Fruit fly (Drosophila melanogaster) whole organism, pupa: ENCODE data around the gene Diedel3.

Experiments
- CG10348 ChIP-seq: fragments of 200-800 bp; sonication (Bioruptor generic); IDR thresholded peaks from 2 replicates; pipeline ENCODE4 v1.3.6; 2022; ENCODE audit warnings: missing biosample characterization, missing genetic modification characterization
- CG8301 ChIP-seq: fragments of 200-800 bp; sonication (Bioruptor generic); optimal IDR thresholded peaks from 2 replicates; lab custom pipeline; 2018; ENCODE audit warnings: missing biosample characterization, mild to moderate bottlenecking, missing genetic modification characterization
- EcR ChIP-seq: fragments of 200-800 bp; sonication (Bioruptor generic); optimal IDR thresholded peaks from 3 replicates; lab custom pipeline; 2019; ENCODE audit warnings: missing biosample characterization, missing genetic modification characterization, mild to moderate bottlenecking, moderate library complexity, missing genetic modification reagents

DNA sequence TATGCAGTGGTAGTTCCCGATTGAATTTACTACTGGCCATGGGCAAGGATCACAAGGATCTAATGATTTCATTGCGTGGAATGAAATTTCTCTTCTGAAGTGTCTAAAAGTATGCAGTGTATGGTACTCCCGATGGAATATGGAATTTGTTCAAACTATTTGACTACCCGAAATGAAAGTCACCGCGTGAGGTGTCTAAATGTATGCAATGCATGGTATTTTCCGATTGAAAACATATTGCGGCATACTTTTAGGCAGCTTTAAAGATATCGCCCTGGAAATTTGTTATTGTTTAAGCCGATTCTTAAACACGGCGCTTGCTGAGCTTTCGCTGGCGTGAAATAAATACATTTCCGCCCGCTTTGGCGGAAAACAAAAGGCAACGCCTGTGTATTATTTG, 24.3 kb downstream of the Diedel3 start:
- TF ChIP-seq CG10348 (GFP tag; lab: Robert Waterston, UW) (no peak), CG8301 (tag; lab: Kevin White, UChicago) (no peak), EcR (GFP tag; lab: Kevin White, UChicago) (no peak)
